Worm (Caenorhabditis elegans): Measurements from ENCODE around the gene daz-1.

The daz-1 gene

ce11 chrII:5473946-5474423 lies 17.9 kb downstream of the daz-1 start, which contains the start of gene mrps-16 (continued):
- TF ChIP-seq unc-39 (tag; optimal IDR thresholded peaks at IDR 0.05) (no peak), lsy-12 (tag; optimal IDR thresholded peaks at IDR 0.05) (no peak), eor-1 (tag; optimal IDR thresholded peaks at IDR 0.05) (no peak), aly-2 (tag; optimal IDR thresholded peaks at IDR 0.05) (no peak)

ce11 chrII:5474946-5475345 lies 18.8 kb downstream of the daz-1 start, which contains the start of gene ilcr-2:
TSS of gene ilcr-2 (plus strand) at chrII:5475246.
- TF ChIP-seq aly-2 (tag; optimal IDR thresholded peaks at IDR 0.05), result no peak
- TF ChIP-seq mml-1 (tag; optimal IDR thresholded peaks at IDR 0.05), result no peak
- no peak for TF ChIP-seq mdl-1 (tag; optimal IDR thresholded peaks at IDR 0.05)
- TF ChIP-seq ama-1 (optimal IDR thresholded peaks at IDR 0.05), result no peak
- TF ChIP-seq eor-1 (tag; optimal IDR thresholded peaks at IDR 0.05), result no peak
- no peak for TF ChIP-seq ZK546.5 (tag; optimal IDR thresholded peaks at IDR 0.05)
- no peak for TF ChIP-seq ceh-82 (tag; optimal IDR thresholded peaks at IDR 0.05)
- no peak for TF ChIP-seq nhr-76 (tag; optimal IDR thresholded peaks at IDR 0.05)
- no peak for TF ChIP-seq lin-15B (tag; optimal IDR thresholded peaks at IDR 0.05)
- TF ChIP-seq pqm-1 (tag; optimal IDR thresholded peaks at IDR 0.05), result no peak
- no peak for TF ChIP-seq nhr-25 (tag; optimal IDR thresholded peaks at IDR 0.05)
- TF ChIP-seq nhr-43 (tag; optimal IDR thresholded peaks at IDR 0.05; ENCODE audit: poor library complexity, severe bottlenecking), result no peak
- no peak for TF ChIP-seq nfya-1 (tag; optimal IDR thresholded peaks at IDR 0.05; ENCODE audit: insufficient read depth)
- TF ChIP-seq unc-62 (GFP tag; optimal IDR thresholded peaks at IDR 0.05), result no peak
- TF ChIP-seq fos-1 (tag; optimal IDR thresholded peaks at IDR 0.05), result no peak
- TF ChIP-seq ceh-9 (tag; optimal IDR thresholded peaks at IDR 0.05), result no peak

ce11 chrII:5478318-5478717 lies 22.2 kb downstream of the daz-1 start, which contains the start of gene F56D1.1:
TSS of gene F56D1.1 (plus strand) at chrII:5478618.
- no peak for TF ChIP-seq mml-1 (tag; optimal IDR thresholded peaks at IDR 0.05)
- TF ChIP-seq fos-1 (tag; optimal IDR thresholded peaks at IDR 0.05), result no peak
- no peak for TF ChIP-seq tbx-2 (tag; optimal IDR thresholded peaks at IDR 0.05)
- TF ChIP-seq pqm-1 (tag; optimal IDR thresholded peaks at IDR 0.05), result no peak
- no peak for TF ChIP-seq jun-1 (tag; optimal IDR thresholded peaks at IDR 0.05)
- TF ChIP-seq ceh-28 (tag; optimal IDR thresholded peaks at IDR 0.05), result no peak
- TF ChIP-seq nhr-12 (tag; optimal IDR thresholded peaks at IDR 0.05), result no peak
- TF ChIP-seq elt-2 (tag; optimal IDR thresholded peaks at IDR 0.05), result no peak
- TF ChIP-seq unc-62 (GFP tag; optimal IDR thresholded peaks at IDR 0.05), result no peak
- TF ChIP-seq nhr-76 (tag; optimal IDR thresholded peaks at IDR 0.05), result no peak
- no peak for TF ChIP-seq nhr-237 (tag; optimal IDR thresholded peaks at IDR 0.05)
- no peak for TF ChIP-seq sea-2 (GFP tag; optimal IDR thresholded peaks at IDR 0.05)
- no peak for TF ChIP-seq nhr-23 (tag; optimal IDR thresholded peaks at IDR 0.05)
- TF ChIP-seq ceh-16 (tag; optimal IDR thresholded peaks at IDR 0.05), result no peak
- TF ChIP-seq pha-4 (tag; optimal IDR thresholded peaks at IDR 0.05), result no peak

- TF ChIP-seq aly-2 (tag; optimal IDR thresholded peaks at IDR 0.05), result no peak
- no peak for TF ChIP-seq nfya-1 (tag; optimal IDR thresholded peaks at IDR 0.05; ENCODE audit: insufficient read depth)
- TF ChIP-seq ceh-82 (tag; optimal IDR thresholded peaks at IDR 0.05), result no peak
- no peak for TF ChIP-seq nhr-237 (tag; optimal IDR thresholded peaks at IDR 0.05)
- TF ChIP-seq ceh-28 (tag; optimal IDR thresholded peaks at IDR 0.05), result no peak
- TF ChIP-seq lsy-12 (tag; optimal IDR thresholded peaks at IDR 0.05), result no peak
- TF ChIP-seq elt-1 (tag; optimal IDR thresholded peaks at IDR 0.05), result no peak
- no peak for TF ChIP-seq ztf-11 (tag; optimal IDR thresholded peaks at IDR 0.05)
- no peak for TF ChIP-seq ceh-9 (tag; optimal IDR thresholded peaks at IDR 0.05)
- no peak for TF ChIP-seq tbx-2 (tag; optimal IDR thresholded peaks at IDR 0.05)
- no peak for TF ChIP-seq nhr-67 (tag; optimal IDR thresholded peaks at IDR 0.05)
- TF ChIP-seq egl-5 (tag; optimal IDR thresholded peaks at IDR 0.05), result no peak
- no peak for TF ChIP-seq pha-4 (tag; optimal IDR thresholded peaks at IDR 0.05)
- no peak for TF ChIP-seq mml-1 (tag; optimal IDR thresholded peaks at IDR 0.05)
Observed at ce11 chrII:5481982-5482381, 25.9 kb downstream of the daz-1 start, which contains the start of gene cal-8. TSS of gene cal-8 (minus strand) at chrII:5482041.

ce11 chrII:5487844-5488243 lies 31.7 kb downstream of the daz-1 start, which contains the start of gene nep-5:
TSS of gene nep-5 (plus strand) at chrII:5488144.
- TF ChIP-seq mdl-1 (tag; optimal IDR thresholded peaks at IDR 0.05), result no peak
- no peak for TF ChIP-seq R02D3.7 (tag; optimal IDR thresholded peaks at IDR 0.05)
- TF ChIP-seq eor-1 (tag; optimal IDR thresholded peaks at IDR 0.05), result no peak
- no peak for TF ChIP-seq nhr-12 (tag; optimal IDR thresholded peaks at IDR 0.05)
- no peak for TF ChIP-seq pha-4 (tag; optimal IDR thresholded peaks at IDR 0.05)
- TF ChIP-seq nfya-1 (tag; optimal IDR thresholded peaks at IDR 0.05; ENCODE audit: insufficient read depth), result no peak
- no peak for TF ChIP-seq egl-27 (tag; optimal IDR thresholded peaks at IDR 0.05)
- TF ChIP-seq lsy-12 (tag; optimal IDR thresholded peaks at IDR 0.05), result no peak
- no peak for TF ChIP-seq nhr-76 (tag; optimal IDR thresholded peaks at IDR 0.05)
- no peak for TF ChIP-seq egl-5 (tag; optimal IDR thresholded peaks at IDR 0.05)
- no peak for TF ChIP-seq mml-1 (tag; optimal IDR thresholded peaks at IDR 0.05)
- no peak for TF ChIP-seq hmg-11 (tag; optimal IDR thresholded peaks at IDR 0.05)
